Worm (Caenorhabditis elegans) whole organism, L4 larva: ENCODE results near the gene T05H4.15.

Experiments used
- ceh-44 ChIP-seq: fragments of 200-800 bp; sonication (Bioruptor generic); IDR thresholded peaks from 2 replicates; pipeline ENCODE4 v1.3.6; 2022; ENCODE audit warnings: missing genetic modification reagents, missing genetic modification characterization, missing compliant biosample characterization
- ceh-82 ChIP-seq: sonication (generic microtip); optimal IDR thresholded peaks from 2 replicates; lab custom pipeline; 2017; ENCODE audit warnings: missing biosample characterization, missing genetic modification characterization
- ces-1 ChIP-seq: fragments of 150-350 bp; sonication (generic microtip); optimal IDR thresholded peaks from 4 replicates; lab custom pipeline; 2014; ENCODE audit warnings: missing biosample characterization, missing genetic modification reagents, missing genetic modification characterization
- daf-12 ChIP-seq: fragments of 150-350 bp; optimal IDR thresholded peaks from 2 replicates; lab custom pipeline; 2014; ENCODE audit warnings: missing biosample characterization, missing genetic modification reagents, missing genetic modification characterization
- egl-27 ChIP-seq: sonication (generic microtip); optimal IDR thresholded peaks from 3 replicates; lab custom pipeline; 2017; ENCODE audit warnings: missing biosample characterization, missing genetic modification reagents, missing genetic modification characterization
- fos-1 ChIP-seq: fragments of 150-350 bp; optimal IDR thresholded peaks from 2 replicates; lab custom pipeline; 2014; ENCODE audit warnings: missing biosample characterization, missing genetic modification characterization
- gei-8 ChIP-seq: fragments of 200-800 bp; sonication (Bioruptor generic); optimal IDR thresholded peaks from 2 replicates; lab custom pipeline; 2018; ENCODE audit warnings: mild to moderate bottlenecking, missing genetic modification characterization, missing compliant biosample characterization
- lsy-2 ChIP-seq, 2 experiments: fragments of 150-350 bp in 1 of 2; sonication (generic microtip) in 1 of 2; optimal IDR thresholded peaks; 2 replicates each; lab custom pipeline; 2014 to 2017; ENCODE audit warnings: missing biosample characterization in 2 of 2, missing genetic modification characterization in 2 of 2
- mdt-29 ChIP-seq: fragments of 200-800 bp; sonication (Bioruptor generic); IDR thresholded peaks from 2 replicates; pipeline ENCODE4 v1.3.6; 2022; ENCODE audit warnings: missing genetic modification reagents, missing genetic modification characterization, missing compliant biosample characterization
- snpc-1.2 ChIP-seq: fragments of 200-800 bp; sonication (Bioruptor generic); IDR thresholded peaks from 2 replicates; pipeline ENCODE4 v1.3.6; 2022; ENCODE audit warnings: missing genetic modification reagents, missing genetic modification characterization, missing compliant biosample characterization

DNA sequence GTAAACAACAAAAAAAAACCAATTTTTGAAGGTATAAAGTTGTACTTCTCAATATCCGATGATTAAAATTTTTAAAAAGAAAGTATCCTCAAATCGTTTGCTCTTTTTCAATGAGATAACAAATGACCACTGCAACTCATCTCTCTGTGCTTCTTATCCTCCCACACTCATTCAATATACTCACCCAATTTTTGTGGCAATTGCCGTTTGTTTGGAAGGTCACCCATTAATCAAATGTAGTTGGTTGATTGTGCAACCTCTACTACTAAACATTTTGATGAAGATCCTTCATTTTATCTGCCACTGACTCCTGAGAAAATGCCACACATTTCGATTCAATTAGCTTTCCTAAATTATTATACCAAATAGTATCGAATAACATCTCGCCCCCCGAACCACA lies 26.2 kb upstream of the T05H4.15 start:
- TF ChIP-seq lsy-2 (tag; optimal IDR thresholded peaks at IDR 0.05; lab: Kevin White, UChicago) (no peak), gei-8 (GFP tag; lab: Kevin White, UChicago) (no peak), egl-27 (no peak), ces-1 (GFP tag; lab: Kevin White, UChicago) (no peak), ceh-44 (GFP tag; lab: Robert Waterston, UW) (no peak), ceh-82 (tag; lab: Kevin White, UChicago) (no peak), fos-1 (no peak), mdt-29 (GFP tag; lab: Robert Waterston, UW) (no peak), daf-12 (tag; lab: Kevin White, UChicago) (no peak), snpc-1.2 (GFP tag; lab: Robert Waterston, UW) (no peak)
